1 fruit fly cellular context compared by ENCODE assay signal in the genomic region with DNA sequence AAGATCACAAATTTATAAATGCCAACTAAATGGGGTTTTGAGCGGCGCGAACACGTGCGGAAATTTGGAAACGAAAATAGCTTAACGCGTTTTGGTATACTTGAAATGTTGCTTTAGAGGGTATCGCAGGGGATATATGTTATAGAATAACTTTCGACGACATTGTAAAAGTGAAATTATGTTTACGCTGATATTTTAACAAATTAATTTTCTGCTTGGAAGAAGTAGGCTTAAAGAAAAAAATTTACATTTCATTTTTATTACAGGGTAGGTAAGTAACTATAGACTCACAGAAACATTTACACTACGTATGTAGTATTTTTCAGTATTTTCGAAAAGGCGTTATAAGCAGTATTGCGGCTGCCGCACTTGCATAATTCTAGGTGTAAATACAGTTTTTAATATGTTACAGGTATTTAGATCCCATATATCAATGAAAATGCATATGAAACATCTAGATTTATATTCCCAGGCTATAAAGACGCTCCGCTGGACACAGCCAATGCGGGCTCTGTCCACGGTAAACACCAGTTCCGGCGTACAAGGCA.
A peak's percentile ranks its signal among the peaks of the same experiment; 100 is the strongest.
TF ChIP-seq lines count a peak whose summit lies in the region.

A gene (minus strand): TSS at position 80 of the 548 bp plus-strand sequence.
A gene (plus strand): TSS at position 337 of the 548 bp plus-strand sequence.

TF ChIP-seq in whole organism, embryonic, 481 proteins besides CTCF, POLR2A, EP300 and RAD21 (continued from another document and continues in another):
- TF ChIP-seq gfzf (GFP tag; optimal IDR thresholded peaks at IDR 0.05; lab: Kevin White, UChicago) (peak; percentile 89), Awh (GFP tag; IDR thresholded peaks at IDR 0.05; lab: Robert Waterston, UW) (peak; percentile 100), onecut (GFP tag; IDR thresholded peaks at IDR 0.05; lab: Robert Waterston, UW) (peak; percentile 99), Nf-YA (GFP tag; IDR thresholded peaks at IDR 0.05; lab: Robert Waterston, UW) (peak; percentile 100), CG9876 (GFP tag; optimal IDR thresholded peaks at IDR 0.05; lab: Kevin White, UChicago) (peak; percentile 99), fd96Cb (tag; optimal IDR thresholded peaks at IDR 0.05; lab: Kevin White, UChicago) (peak; percentile 100), Kr (GFP tag; optimal IDR thresholded peaks at IDR 0.05; lab: Kevin White, UChicago) (peak; percentile 97), hbn (GFP tag; IDR thresholded peaks at IDR 0.05; lab: Robert Waterston, UW; ENCODE audit: partially characterized antibody) (peak; percentile 47), CG11247 (GFP tag; IDR thresholded peaks at IDR 0.05; lab: Robert Waterston, UW) (peak; percentile 100), ci (GFP tag; IDR thresholded peaks at IDR 0.05; lab: Robert Waterston, UW) (peak; percentile 100), E2f2 (GFP tag; IDR thresholded peaks at IDR 0.05; lab: Robert Waterston, UW) (peak; percentile 96), CG17612 (GFP tag; IDR thresholded peaks at IDR 0.05; lab: Robert Waterston, UW) (peak; percentile 100), CG12769 (tag; optimal IDR thresholded peaks at IDR 0.05; lab: Kevin White, UChicago) (peak; percentile 100), az2 (GFP tag; optimal IDR thresholded peaks at IDR 0.05; lab: Kevin White, UChicago) (peak; percentile 100), oc (tag; optimal IDR thresholded peaks at IDR 0.05; lab: Kevin White, UChicago) (peak; percentile 100), Max (GFP tag; optimal IDR thresholded peaks at IDR 0.05; lab: Kevin White, UChicago) (peak; percentile 100), pho (GFP tag; optimal IDR thresholded peaks at IDR 0.05; lab: Kevin White, UChicago) (peak; percentile 100), tgo (GFP tag; IDR thresholded peaks at IDR 0.05; lab: Robert Waterston, UW) (peak; percentile 100), CG4730 (GFP tag; IDR thresholded peaks at IDR 0.05; lab: Robert Waterston, UW) (peak; percentile 100), Hr78 (GFP tag; optimal IDR thresholded peaks at IDR 0.05; lab: Kevin White, UChicago) (peak in 1 of 2 experiments; percentile 98), eyg (GFP tag; optimal IDR thresholded peaks at IDR 0.05; lab: Kevin White, UChicago) (peak; percentile 100), Six4 (GFP tag; optimal IDR thresholded peaks at IDR 0.05; lab: Kevin White, UChicago) (peak; percentile 100), CG1024 (GFP tag; IDR thresholded peaks at IDR 0.05; lab: Robert Waterston, UW) (peak; percentile 99), tap (tag; optimal IDR thresholded peaks at IDR 0.05; lab: Kevin White, UChicago) (peak; percentile 100), D19A (tag; optimal IDR thresholded peaks at IDR 0.05; lab: Kevin White, UChicago) (peak; percentile 99), ac (GFP tag; optimal IDR thresholded peaks at IDR 0.05; lab: Kevin White, UChicago) (peak; percentile 100), CG32532 (GFP tag; IDR thresholded peaks at IDR 0.05; lab: Robert Waterston, UW) (peak; percentile 100), CG2875 (GFP tag; optimal IDR thresholded peaks at IDR 0.05; lab: Kevin White, UChicago) (peak; percentile 100), chn (GFP tag; optimal IDR thresholded peaks at IDR 0.05; lab: Kevin White, UChicago) (peak; percentile 100), CG12659 (GFP tag; optimal IDR thresholded peaks at IDR 0.05; lab: Kevin White, UChicago) (peak; percentile 100), CG11560 (tag; IDR thresholded peaks at IDR 0.05; lab: Robert Waterston, UW) (peak; percentile 95), sens-2 (GFP tag; IDR thresholded peaks at IDR 0.05; lab: Robert Waterston, UW) (peak; percentile 100), CG9797 (GFP tag; optimal IDR thresholded peaks at IDR 0.05; lab: Kevin White, UChicago) (peak; percentile 87), eve (GFP tag; optimal IDR thresholded peaks at IDR 0.05; lab: Kevin White, UChicago) (peak in 1 of 2 experiments; percentile 97), lab (GFP tag; optimal IDR thresholded peaks at IDR 0.05; lab: Kevin White, UChicago) (peak; percentile 100), CG11504 (tag; optimal IDR thresholded peaks at IDR 0.05; lab: Kevin White, UChicago) (peak; percentile 99), CG11695 (GFP tag; IDR thresholded peaks at IDR 0.05; lab: Robert Waterston, UW) (peak; percentile 100), CG31365 (tag; optimal IDR thresholded peaks at IDR 0.05; lab: Kevin White, UChicago) (peak; percentile 95), Abd-B (GFP tag; optimal IDR thresholded peaks at IDR 0.05; lab: Kevin White, UChicago) (peak; percentile 100), hth (optimal IDR thresholded peaks at IDR 0.05; lab: Kevin White, UChicago) (no peak), br (optimal IDR thresholded peaks at IDR 0.05; lab: Kevin White, UChicago) (no peak), CG10147 (GFP tag; optimal IDR thresholded peaks at IDR 0.05; lab: Kevin White, UChicago) (peak; percentile 100), CG14441 (GFP tag; IDR thresholded peaks at IDR 0.05; lab: Robert Waterston, UW) (peak; percentile 100), HLH4C (GFP tag; IDR thresholded peaks at IDR 0.05; lab: Robert Waterston, UW; ENCODE audit: partially characterized antibody) (no peak), CG30020 (tag; optimal IDR thresholded peaks at IDR 0.05; lab: Kevin White, UChicago) (peak; percentile 95), jigr1 (GFP tag; IDR thresholded peaks at IDR 0.05; lab: Robert Waterston, UW) (peak; percentile 99), D19B (GFP tag; optimal IDR thresholded peaks at IDR 0.05; lab: Kevin White, UChicago) (peak; percentile 100), sr (GFP tag; IDR thresholded peaks at IDR 0.05; lab: Robert Waterston, UW) (peak; percentile 99), CG2889 (GFP tag; IDR thresholded peaks at IDR 0.05; lab: Robert Waterston, UW) (peak; percentile 100), BEAF-32 (GFP tag; optimal IDR thresholded peaks at IDR 0.05; lab: Kevin White, UChicago) (peak; percentile 52), E2f1 (GFP tag; IDR thresholded peaks at IDR 0.05; lab: Robert Waterston, UW) (peak; percentile 100), CG15479 (GFP tag; optimal IDR thresholded peaks at IDR 0.05; lab: Kevin White, UChicago) (peak; percentile 96), MESR4 (GFP tag; optimal IDR thresholded peaks at IDR 0.05; lab: Kevin White, UChicago) (peak; percentile 93), zen (tag; optimal IDR thresholded peaks at IDR 0.05; lab: Kevin White, UChicago) (peak; percentile 100), CG3726 (GFP tag; IDR thresholded peaks at IDR 0.05; lab: Robert Waterston, UW) (peak; percentile 100), CG10321 (GFP tag; IDR thresholded peaks at IDR 0.05; lab: Robert Waterston, UW) (peak; percentile 92), CG31441 (GFP tag; IDR thresholded peaks at IDR 0.05; lab: Robert Waterston, UW) (peak; percentile 100), Stat92E (GFP tag; optimal IDR thresholded peaks at IDR 0.05; lab: Kevin White, UChicago) (peak in 1 of 3 experiments; percentile 100), pfk (GFP tag; optimal IDR thresholded peaks at IDR 0.05; lab: Kevin White, UChicago) (peak; percentile 84), CG8281 (tag; optimal IDR thresholded peaks at IDR 0.05; lab: Kevin White, UChicago) (peak; percentile 97), CG16815 (GFP tag; optimal IDR thresholded peaks at IDR 0.05; lab: Kevin White, UChicago) (peak; percentile 100), CG30403 (GFP tag; optimal IDR thresholded peaks at IDR 0.05; lab: Kevin White, UChicago) (peak; percentile 100), pzg (GFP tag; optimal IDR thresholded peaks at IDR 0.05; lab: Kevin White, UChicago) (peak; percentile 76), ato (GFP tag; IDR thresholded peaks at IDR 0.05; lab: Robert Waterston, UW; ENCODE audit: partially characterized antibody) (no peak), ara (GFP tag; IDR thresholded peaks at IDR 0.05; lab: Robert Waterston, UW) (peak; percentile 100), ttk (GFP tag; IDR thresholded peaks at IDR 0.05; lab: Robert Waterston, UW) (peak; percentile 100), CG7556 (GFP tag; optimal IDR thresholded peaks at IDR 0.05; lab: Kevin White, UChicago) (peak; percentile 100), Hey (tag; optimal IDR thresholded peaks at IDR 0.05; lab: Kevin White, UChicago) (peak; percentile 99), org-1 (GFP tag; optimal IDR thresholded peaks at IDR 0.05; lab: Kevin White, UChicago) (peak; percentile 100), nerfin-2 (GFP tag; IDR thresholded peaks at IDR 0.05; lab: Robert Waterston, UW; ENCODE audit: partially characterized antibody) (no peak), usp (GFP tag; optimal IDR thresholded peaks at IDR 0.05; lab: Kevin White, UChicago) (no peak), CG6791 (GFP tag; IDR thresholded peaks at IDR 0.05; lab: Robert Waterston, UW; ENCODE audit: partially characterized antibody) (no peak), Doc3 (GFP tag; IDR thresholded peaks at IDR 0.05; lab: Robert Waterston, UW; ENCODE audit: partially characterized antibody) (no peak), disco-r (GFP tag; optimal IDR thresholded peaks at IDR 0.05; lab: Kevin White, UChicago) (peak; percentile 100), CG12071 (GFP tag; optimal IDR thresholded peaks at IDR 0.05; lab: Kevin White, UChicago) (peak; percentile 100), H15 (GFP tag; IDR thresholded peaks at IDR 0.05; lab: Robert Waterston, UW) (peak; percentile 100), CG10654 (GFP tag; optimal IDR thresholded peaks at IDR 0.05; lab: Kevin White, UChicago) (peak; percentile 100), dati (GFP tag; IDR thresholded peaks at IDR 0.05; lab: Robert Waterston, UW) (peak; percentile 100), jumu (GFP tag; optimal IDR thresholded peaks at IDR 0.05; lab: Kevin White, UChicago) (peak; percentile 100), stc (GFP tag; IDR thresholded peaks at IDR 0.05; lab: Robert Waterston, UW) (peak; percentile 100), CG33557 (GFP tag; optimal IDR thresholded peaks at IDR 0.05; lab: Kevin White, UChicago) (peak; percentile 100), h (optimal IDR thresholded peaks at IDR 0.05; lab: Kevin White, UChicago) (no peak), gt (GFP tag; IDR thresholded peaks at IDR 0.05; lab: Robert Waterston, UW) (peak; percentile 100), Sox102F (GFP tag; optimal IDR thresholded peaks at IDR 0.05; lab: Kevin White, UChicago) (peak; percentile 100), dpn (GFP tag; optimal IDR thresholded peaks at IDR 0.05; lab: Kevin White, UChicago) (peak; percentile 100), Atf-2 (GFP tag; optimal IDR thresholded peaks at IDR 0.05; lab: Kevin White, UChicago) (peak; percentile 100), CG14667 (GFP tag; IDR thresholded peaks at IDR 0.05; lab: Robert Waterston, UW) (peak; percentile 100), CG1647 (GFP tag; optimal IDR thresholded peaks at IDR 0.05; lab: Kevin White, UChicago) (peak; percentile 100), Dad (GFP tag; optimal IDR thresholded peaks at IDR 0.05; lab: Kevin White, UChicago) (peak; percentile 100), CG12942 (GFP tag; optimal IDR thresholded peaks at IDR 0.05; lab: Kevin White, UChicago) (peak; percentile 100), lov (optimal IDR thresholded peaks at IDR 0.05; lab: Kevin White, UChicago) (no peak), lov (GFP tag; IDR thresholded peaks at IDR 0.05; lab: Robert Waterston, UW) (peak; percentile 100), CG11696 (GFP tag; IDR thresholded peaks at IDR 0.05; lab: Robert Waterston, UW) (peak; percentile 99), Dfd (GFP tag; optimal IDR thresholded peaks at IDR 0.05; lab: Kevin White, UChicago) (peak in 1 of 2 experiments; percentile 98), Hr39 (optimal IDR thresholded peaks at IDR 0.05; lab: Kevin White, UChicago) (no peak), nerfin-1 (tag; optimal IDR thresholded peaks at IDR 0.05; lab: Kevin White, UChicago) (peak; percentile 100), CG3163 (GFP tag; optimal IDR thresholded peaks at IDR 0.05; lab: Kevin White, UChicago) (peak; percentile 96), CG6689 (GFP tag; IDR thresholded peaks at IDR 0.05; lab: Robert Waterston, UW) (peak; percentile 100), ken (GFP tag; IDR thresholded peaks at IDR 0.05; lab: Robert Waterston, UW) (peak; percentile 100), CG4404 (GFP tag; IDR thresholded peaks at IDR 0.05; lab: Robert Waterston, UW) (peak; percentile 100), Scr (GFP tag; IDR thresholded peaks at IDR 0.05; lab: Robert Waterston, UW; ENCODE audit: partially characterized antibody) (peak; percentile 40), CG9437 (GFP tag; optimal IDR thresholded peaks at IDR 0.05; lab: Kevin White, UChicago) (peak; percentile 98), Xrp1 (GFP tag; IDR thresholded peaks at IDR 0.05; lab: Robert Waterston, UW) (peak; percentile 100), repo (GFP tag; optimal IDR thresholded peaks at IDR 0.05; lab: Kevin White, UChicago) (peak; percentile 100), sens (GFP tag; lab: Kevin White, UChicago) (peak; percentile 100), mirr (GFP tag; optimal IDR thresholded peaks at IDR 0.05; lab: Kevin White, UChicago) (peak; percentile 100), CG31224 (GFP tag; IDR thresholded peaks at IDR 0.05; lab: Robert Waterston, UW) (peak; percentile 99), Adf1 (GFP tag; IDR thresholded peaks at IDR 0.05; lab: Robert Waterston, UW) (peak; percentile 95), CG14965 (GFP tag; optimal IDR thresholded peaks at IDR 0.05; lab: Kevin White, UChicago; ENCODE audit: borderline replicate concordance) (peak; percentile 94), dmrt99B (tag; optimal IDR thresholded peaks at IDR 0.05; lab: Kevin White, UChicago) (peak; percentile 100), CG10274 (GFP tag; optimal IDR thresholded peaks at IDR 0.05; lab: Kevin White, UChicago) (peak; percentile 96), fd64A (GFP tag; optimal IDR thresholded peaks at IDR 0.05; lab: Kevin White, UChicago) (peak; percentile 99), CG5180 (GFP tag; optimal IDR thresholded peaks at IDR 0.05; lab: Kevin White, UChicago) (peak; percentile 94), CG3065 (GFP tag; optimal IDR thresholded peaks at IDR 0.05; lab: Kevin White, UChicago) (peak; percentile 100), chinmo (GFP tag; IDR thresholded peaks at IDR 0.05; lab: Robert Waterston, UW; ENCODE audit: partially characterized antibody) (no peak), CG11398 (GFP tag; optimal IDR thresholded peaks at IDR 0.05; lab: Kevin White, UChicago) (peak; percentile 100), Neu2 (GFP tag; optimal IDR thresholded peaks at IDR 0.05; lab: Kevin White, UChicago; ENCODE audit: borderline replicate concordance) (peak; percentile 100), Eip74EF (GFP tag; optimal IDR thresholded peaks at IDR 0.05; lab: Kevin White, UChicago) (peak in 1 of 2 experiments; percentile 99), nau (GFP tag; optimal IDR thresholded peaks at IDR 0.05; lab: Kevin White, UChicago) (no peak), CG17385 (GFP tag; optimal IDR thresholded peaks at IDR 0.05; lab: Kevin White, UChicago) (peak; percentile 100), CHES-1-like (GFP tag; optimal IDR thresholded peaks at IDR 0.05; lab: Kevin White, UChicago) (peak; percentile 100), CG4820 (GFP tag; optimal IDR thresholded peaks at IDR 0.05; lab: Kevin White, UChicago) (peak; percentile 99), slp2 (GFP tag; optimal IDR thresholded peaks at IDR 0.05; lab: Kevin White, UChicago) (peak; percentile 100)
